Fruit fly (Drosophila melanogaster): ENCODE data around the gene Anp.

Anp gene

DNA sequence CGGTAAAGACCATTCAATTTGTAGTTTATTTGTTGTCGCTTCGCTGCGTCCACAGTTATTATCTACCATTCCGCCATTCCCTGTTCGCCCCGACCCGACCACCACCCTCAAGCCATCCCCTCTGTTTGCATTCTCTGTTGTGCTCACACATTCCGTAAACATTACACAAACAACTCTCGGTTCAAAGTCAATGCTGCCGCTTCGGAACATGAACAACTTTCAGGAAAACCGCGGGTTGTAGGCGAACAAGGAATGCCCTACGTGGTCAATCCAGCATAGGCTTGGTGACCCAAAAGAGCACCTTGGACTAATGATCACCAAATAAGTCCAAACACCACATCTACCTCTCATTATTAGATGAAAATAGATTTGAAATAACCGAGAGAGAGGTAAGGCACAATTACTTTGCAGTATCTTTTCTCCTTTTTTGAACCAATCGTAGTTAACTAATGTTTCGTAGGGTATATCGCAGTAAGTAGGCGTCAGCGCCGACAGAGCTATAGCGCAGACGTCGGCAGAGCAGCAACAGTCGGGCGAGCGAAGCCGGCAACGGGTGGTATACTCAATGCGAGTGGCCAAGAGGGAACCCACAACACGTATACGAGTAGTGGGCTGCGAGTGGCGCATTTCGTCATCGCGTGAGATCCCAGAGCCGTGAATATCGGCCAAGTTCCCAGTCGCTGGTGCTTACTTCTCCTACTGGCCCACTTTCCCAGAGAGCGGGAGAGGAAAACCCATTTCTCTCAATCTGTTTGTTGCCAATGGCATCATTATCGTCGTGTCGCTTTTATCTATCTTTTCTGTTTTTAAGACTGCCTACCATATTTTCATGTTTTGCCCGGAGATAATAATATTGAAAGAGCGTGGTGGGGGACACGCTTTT is 6.4 kb upstream of the Anp start (continued):
- TF ChIP-seq p53 (GFP tag; optimal IDR thresholded peaks at IDR 0.05) = peak; percentile 95
- peak; percentile 96 for TF ChIP-seq tx (GFP tag; optimal IDR thresholded peaks at IDR 0.05)
- TF ChIP-seq ase (GFP tag; IDR thresholded peaks at IDR 0.05) = peak; percentile 92
- TF ChIP-seq PHDP (tag; optimal IDR thresholded peaks at IDR 0.05) = peak; percentile 91
- peak; percentile 91 for TF ChIP-seq onecut (GFP tag; IDR thresholded peaks at IDR 0.05)
- peak; percentile 76 for TF ChIP-seq gsb-n (tag; optimal IDR thresholded peaks at IDR 0.05)
- TF ChIP-seq Sin3A (optimal IDR thresholded peaks at IDR 0.05) = no peak
- TF ChIP-seq Dip3 (GFP tag; optimal IDR thresholded peaks at IDR 0.05) = peak; percentile 98
- TF ChIP-seq CG10462 (GFP tag; optimal IDR thresholded peaks at IDR 0.05) = peak; percentile 83
- TF ChIP-seq CG1602 (GFP tag; optimal IDR thresholded peaks at IDR 0.05) = peak; percentile 89
- peak; percentile 77 for TF ChIP-seq GATAe (GFP tag; conservative IDR thresholded peaks at IDR 0.05)
- TF ChIP-seq CG2129 (GFP tag; IDR thresholded peaks at IDR 0.05; ENCODE audit: partially characterized antibody) = no peak
- TF ChIP-seq Mes4 (GFP tag; optimal IDR thresholded peaks at IDR 0.05) = peak; percentile 91
- TF ChIP-seq row (GFP tag; IDR thresholded peaks at IDR 0.05) = peak; percentile 99
- peak; percentile 94 for TF ChIP-seq Atf-2 (GFP tag; optimal IDR thresholded peaks at IDR 0.05)
- TF ChIP-seq chif (GFP tag; optimal IDR thresholded peaks at IDR 0.05) = peak; percentile 93 to 98
- TF ChIP-seq gcm (GFP tag; optimal IDR thresholded peaks at IDR 0.05) = peak; percentile 81
- TF ChIP-seq emc (GFP tag; optimal IDR thresholded peaks at IDR 0.05) = peak; percentile 97
- TF ChIP-seq CG4282 (GFP tag; optimal IDR thresholded peaks at IDR 0.05) = peak; percentile 82
- no peak for TF ChIP-seq pfk (GFP tag; optimal IDR thresholded peaks at IDR 0.05)
- peak; percentile 83 for TF ChIP-seq NFAT (GFP tag; IDR thresholded peaks at IDR 0.05)
- TF ChIP-seq HmgD (GFP tag; optimal IDR thresholded peaks at IDR 0.05) = peak; percentile 94
- TF ChIP-seq CG2678 (tag; optimal IDR thresholded peaks at IDR 0.05) = peak; percentile 98
- peak; percentile 92 for TF ChIP-seq slbo (GFP tag; IDR thresholded peaks at IDR 0.05)
- no peak for TF ChIP-seq br (optimal IDR thresholded peaks at IDR 0.05)
- peak; percentile 71 for TF ChIP-seq dmrt11E (tag; optimal IDR thresholded peaks at IDR 0.05)
- TF ChIP-seq CG8944 (GFP tag; optimal IDR thresholded peaks at IDR 0.05) = peak; percentile 98
- TF ChIP-seq Optix (GFP tag; IDR thresholded peaks at IDR 0.05) = peak; percentile 98
- TF ChIP-seq CG33213 (GFP tag; optimal IDR thresholded peaks at IDR 0.05) = peak; percentile 97
- TF ChIP-seq sr (GFP tag; IDR thresholded peaks at IDR 0.05) = peak; percentile 44; the same call in 2 of the 3 replicates
- TF ChIP-seq ems (GFP tag; optimal IDR thresholded peaks at IDR 0.05) = peak; percentile 98
- TF ChIP-seq CG1529 (GFP tag; optimal IDR thresholded peaks at IDR 0.05) = peak; percentile 74
- TF ChIP-seq Myb (GFP tag; optimal IDR thresholded peaks at IDR 0.05) = peak; percentile 89
- peak; percentile 77 for TF ChIP-seq Jarid2 (GFP tag; optimal IDR thresholded peaks at IDR 0.05)
- TF ChIP-seq klu (GFP tag; IDR thresholded peaks at IDR 0.05) = peak; percentile 91
- TF ChIP-seq ci (GFP tag; IDR thresholded peaks at IDR 0.05) = peak; percentile 80
- peak in 1 of 3 experiments; percentile 86 for TF ChIP-seq Stat92E (GFP tag; optimal IDR thresholded peaks at IDR 0.05)
- TF ChIP-seq sens-2 (GFP tag; IDR thresholded peaks at IDR 0.05) = peak; percentile 94
- peak; percentile 85 for TF ChIP-seq exex (tag; optimal IDR thresholded peaks at IDR 0.05)
- TF ChIP-seq dati (GFP tag; IDR thresholded peaks at IDR 0.05) = peak; percentile 65; the same call in 1 of the 2 replicates
- peak; percentile 95 for TF ChIP-seq tup (GFP tag; optimal IDR thresholded peaks at IDR 0.05)
- TF ChIP-seq zen (tag; optimal IDR thresholded peaks at IDR 0.05) = peak; percentile 90
- peak; percentile 81 for TF ChIP-seq ab (GFP tag; optimal IDR thresholded peaks at IDR 0.05)
- peak; percentile 91 for TF ChIP-seq ken (GFP tag; IDR thresholded peaks at IDR 0.05)
- TF ChIP-seq CG11560 (tag; IDR thresholded peaks at IDR 0.05) = peak; percentile 86
- TF ChIP-seq odd (GFP tag; optimal IDR thresholded peaks at IDR 0.05) = peak; percentile 90
- TF ChIP-seq CG9817 (tag; optimal IDR thresholded peaks at IDR 0.05) = peak; percentile 90
- peak; percentile 97 for TF ChIP-seq CG2120 (GFP tag; optimal IDR thresholded peaks at IDR 0.05)
- TF ChIP-seq CG1792 (GFP tag; optimal IDR thresholded peaks at IDR 0.05) = peak; percentile 98
- peak; percentile 44 for TF ChIP-seq CG15073 (GFP tag; optimal IDR thresholded peaks at IDR 0.05)
